Worm (Caenorhabditis elegans) whole organism, L4/young adult: ENCODE measurements around the gene T15B7.8.

Experiments
- W03F9.2 ChIP-seq: fragments of 150-350 bp; optimal IDR thresholded peaks from 2 replicates; lab custom pipeline; 2014; ENCODE audit warnings: missing biosample characterization, missing genetic modification characterization
- dao-5 ChIP-seq: sonication (generic microtip); optimal IDR thresholded peaks from 2 replicates; lab custom pipeline; 2016; ENCODE audit warnings: missing genotype, missing genetic modification characterization, moderate library complexity, missing compliant biosample characterization
- him-1 ChIP-seq: sonication (generic microtip); optimal IDR thresholded peaks from 2 replicates; lab custom pipeline; 2016; ENCODE audit warnings: missing genotype, missing genetic modification reagents, missing genetic modification characterization, missing compliant biosample characterization

The T15B7.8 gene

DNA sequence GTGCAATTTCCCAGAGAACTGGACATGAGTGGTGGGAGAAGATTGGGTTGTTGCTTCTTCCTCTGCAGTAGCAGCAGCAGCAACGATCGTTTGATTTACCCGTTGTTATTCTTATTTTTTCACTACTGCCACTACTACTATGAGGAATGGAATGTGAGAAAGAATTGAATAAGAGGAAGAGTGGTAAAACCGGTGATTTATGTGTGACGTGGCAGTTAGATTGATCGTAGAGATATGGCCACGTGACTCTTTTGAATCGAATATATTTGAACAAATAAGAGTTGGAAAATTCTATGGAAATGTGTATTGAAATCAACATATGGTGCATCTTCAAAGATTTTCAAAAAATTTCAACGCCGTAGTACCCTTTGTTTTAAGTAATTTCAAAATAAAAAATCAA lies 25.3 kb upstream of the T15B7.8 start:
- TF ChIP-seq W03F9.2 (tag; lab: Kevin White, UChicago) (no peak), dao-5 (no peak)

- TF ChIP-seq W03F9.2 (tag; lab: Kevin White, UChicago) (no peak), dao-5 (no peak), him-1 (no peak)
Observed at ce11 chrV:6796894-6797293, 24.7 kb upstream of the T15B7.8 start.

DNA sequence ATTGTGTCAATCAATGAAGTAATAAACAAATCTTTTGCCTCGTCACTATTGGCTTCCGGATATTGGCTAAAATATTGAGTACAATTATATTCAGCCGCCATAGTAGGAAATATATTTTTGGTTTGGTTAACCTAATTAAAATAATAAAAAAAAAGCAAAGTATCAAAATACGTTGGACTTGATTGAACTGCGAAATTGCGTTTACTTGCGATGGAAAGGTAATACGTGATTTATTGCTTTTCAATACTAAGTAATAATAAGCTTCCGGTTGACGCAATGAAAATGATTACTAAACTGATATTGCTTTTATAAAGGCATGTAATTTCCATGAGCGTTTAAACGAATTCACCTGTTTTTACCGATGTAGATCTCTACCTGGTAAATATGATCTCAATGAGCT lies 22.0 kb upstream of the T15B7.8 start, which contains the start of gene dmsr-9:
TSS of gene dmsr-9 (minus strand) at position 101 of the 400 bp plus-strand sequence.
- TF ChIP-seq him-1, result no peak
- no peak for TF ChIP-seq W03F9.2 (tag; lab: Kevin White, UChicago)
- no peak for TF ChIP-seq dao-5

- TF ChIP-seq W03F9.2 (tag; lab: Kevin White, UChicago) (no peak), dao-5 (no peak), him-1 (no peak)
Observed at ce11 chrV:6801850-6802249, 19.8 kb upstream of the T15B7.8 start, which contains the start of gene dmsr-10. TSS of gene dmsr-10 (minus strand) at chrV:6801950.

ce11 chrV:6803992-6804391 lies 17.6 kb upstream of the T15B7.8 start, which contains the start of gene dmsr-11:
TSS of gene dmsr-11 (minus strand) at chrV:6804092.
- TF ChIP-seq him-1 (no peak), dao-5 (no peak), W03F9.2 (tag; lab: Kevin White, UChicago) (no peak)

DNA sequence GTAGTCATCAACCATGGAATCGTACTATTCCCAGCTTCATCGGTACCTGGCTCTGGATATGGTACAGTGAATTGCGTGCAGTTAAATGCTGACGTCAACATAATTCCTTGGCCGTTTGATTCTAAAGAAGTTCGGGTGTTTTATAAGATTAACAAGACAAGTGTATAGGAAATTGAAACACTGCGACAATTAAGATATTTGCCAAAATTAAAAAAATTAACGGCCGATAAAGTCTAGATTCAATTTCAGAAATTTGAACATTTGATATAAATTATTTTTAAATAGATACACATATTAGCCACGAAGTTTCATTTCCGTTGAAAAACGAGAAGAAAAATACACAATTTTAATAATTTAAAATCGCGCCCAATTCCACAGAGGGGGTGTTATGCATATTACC lies 15.3 kb upstream of the T15B7.8 start, which contains the start of gene dmsr-12:
TSS of gene dmsr-12 (minus strand) at position 101 of the 400 bp plus-strand sequence.
- TF ChIP-seq dao-5 (no peak), W03F9.2 (tag; lab: Kevin White, UChicago) (no peak), him-1 (no peak)

DNA sequence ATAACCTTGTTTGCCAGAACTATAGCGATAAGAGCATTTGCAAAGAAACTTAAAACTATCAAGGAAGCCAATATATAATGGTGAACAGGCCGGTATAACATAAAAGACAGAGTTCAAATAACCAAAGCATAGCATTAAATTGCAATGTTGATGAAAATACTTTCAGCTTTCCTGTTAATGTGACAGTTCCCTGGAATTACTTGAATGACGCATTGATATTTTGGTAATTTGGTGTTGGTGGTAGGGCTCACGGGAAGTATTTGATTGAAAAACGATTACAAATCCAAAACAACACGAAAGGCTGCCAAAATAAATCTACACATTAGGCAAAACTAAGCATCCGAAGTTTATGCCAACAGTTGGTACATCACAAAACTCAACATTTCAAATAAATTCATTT lies 12.6 kb upstream of the T15B7.8 start, which contains the start of gene dmsr-16:
TSS of gene dmsr-16 (minus strand) at position 101 of the 400 bp plus-strand sequence.
- TF ChIP-seq him-1, result no peak
- no peak for TF ChIP-seq dao-5
- no peak for TF ChIP-seq W03F9.2 (tag; lab: Kevin White, UChicago)

ce11 chrV:6810091-6810490 lies 11.5 kb upstream of the T15B7.8 start:
- no peak for TF ChIP-seq him-1
- TF ChIP-seq W03F9.2 (tag; lab: Kevin White, UChicago), result no peak
- no peak for TF ChIP-seq dao-5

DNA sequence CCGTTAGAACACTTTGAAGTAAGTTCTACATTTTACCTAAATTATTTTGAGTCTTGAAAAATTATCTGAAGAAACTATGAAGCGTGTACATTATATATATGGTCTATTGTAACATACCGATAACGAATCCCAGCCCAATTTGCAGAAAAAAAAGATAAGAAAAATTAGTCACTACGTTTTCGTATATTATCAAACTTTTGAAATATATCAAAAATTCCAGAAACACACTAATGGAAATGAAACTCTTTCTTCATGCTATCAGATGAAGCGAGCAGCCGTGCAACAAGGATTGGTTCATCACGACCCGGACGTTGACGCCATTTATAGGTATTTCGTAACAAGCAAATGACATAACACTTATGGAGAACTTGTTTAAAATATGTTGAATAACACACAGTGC lies 9.7 kb upstream of the T15B7.8 start:
- TF ChIP-seq W03F9.2 (tag; lab: Kevin White, UChicago) (no peak), dao-5 (no peak), him-1 (no peak)

- TF ChIP-seq W03F9.2 (tag; lab: Kevin White, UChicago) (no peak), him-1 (no peak), dao-5 (no peak)
Observed at ce11 chrV:6813862-6814261, 7.7 kb upstream of the T15B7.8 start.

DNA sequence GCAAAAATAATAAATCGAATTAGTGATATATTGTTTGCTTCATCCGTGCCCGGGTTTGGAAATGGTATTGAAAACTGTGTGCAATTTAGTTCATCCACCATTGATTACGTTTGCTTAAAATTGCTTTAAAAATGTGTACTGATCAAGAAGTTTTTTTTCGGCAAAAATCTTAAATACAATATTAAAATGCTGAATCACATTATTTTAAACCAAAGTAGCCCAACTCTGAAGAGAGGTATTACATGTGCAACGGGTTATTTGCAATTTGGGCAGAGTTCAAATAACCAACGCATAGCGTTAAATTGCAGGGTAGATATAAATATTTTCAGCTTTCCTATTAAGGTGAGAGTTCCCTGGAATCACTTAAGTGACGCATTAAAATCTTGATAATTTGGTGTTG lies 4.4 kb upstream of the T15B7.8 start, which contains the start of gene dmsr-14:
TSS of gene dmsr-14 (minus strand) at position 101 of the 400 bp plus-strand sequence.
- TF ChIP-seq W03F9.2 (tag; lab: Kevin White, UChicago) (no peak), him-1 (no peak), dao-5 (no peak)

- TF ChIP-seq him-1, result no peak
- TF ChIP-seq dao-5, result no peak
- no peak for TF ChIP-seq W03F9.2 (tag; lab: Kevin White, UChicago)
Observed at ce11 chrV:6819812-6820211, 1.8 kb upstream of the T15B7.8 start, which contains the start of gene dmsr-13. TSS of gene dmsr-13 (minus strand) at chrV:6819912.

- TF ChIP-seq him-1 (no peak), dao-5 (no peak), W03F9.2 (tag; lab: Kevin White, UChicago) (no peak)
Observed at ce11 chrV:6823432-6823831, 1.8 kb downstream of the T15B7.8 start.

DNA sequence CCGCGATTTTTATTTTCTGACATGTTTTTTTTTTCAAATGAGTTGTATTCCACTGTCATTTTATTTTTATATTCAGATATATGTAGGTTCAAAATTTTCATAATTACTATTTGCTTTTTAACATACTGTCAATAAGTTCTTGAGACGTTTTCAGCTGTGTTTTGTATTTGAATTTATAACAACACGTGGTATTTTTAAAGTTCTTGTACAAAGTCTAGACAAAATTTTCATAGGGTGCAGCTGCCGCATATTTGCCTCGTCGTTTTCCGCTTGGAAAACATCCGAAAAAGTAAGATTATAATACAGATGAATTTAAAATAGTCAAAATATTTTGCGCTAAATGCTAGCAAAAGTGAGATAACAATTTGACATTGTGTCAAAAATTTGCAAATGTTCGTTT lies 7.2 kb downstream of the T15B7.8 start, which contains the start of gene dmsr-15:
TSS of gene dmsr-15 (minus strand) at position 101 of the 400 bp plus-strand sequence.
- no peak for TF ChIP-seq dao-5
- TF ChIP-seq W03F9.2 (tag; lab: Kevin White, UChicago), result no peak
- TF ChIP-seq him-1, result no peak

DNA sequence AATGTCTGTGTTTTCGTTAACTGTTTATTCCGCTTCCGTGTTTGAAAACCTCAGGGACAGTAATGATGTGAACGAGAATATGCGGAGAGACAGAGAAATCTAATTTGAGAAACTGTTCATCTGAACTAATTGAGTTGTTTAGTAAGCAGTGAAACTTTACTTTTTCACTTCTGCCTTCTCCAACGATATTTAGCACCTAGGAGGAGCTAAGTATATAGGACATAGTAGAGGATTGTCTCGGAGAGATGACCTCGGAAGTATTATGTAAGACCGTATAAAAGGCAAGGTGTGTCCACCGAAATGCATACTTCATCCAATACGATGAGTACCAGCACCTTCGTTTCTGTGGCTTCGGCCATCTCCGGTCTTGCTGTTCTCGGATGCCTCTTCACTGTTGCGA lies 7.8 kb downstream of the T15B7.8 start, which contains the start of gene col-141:
TSS of gene col-141 (plus strand) at position 301 of the 400 bp plus-strand sequence.
- TF ChIP-seq W03F9.2 (tag; lab: Kevin White, UChicago), result no peak
- no peak for TF ChIP-seq him-1
- TF ChIP-seq dao-5, result no peak

DNA sequence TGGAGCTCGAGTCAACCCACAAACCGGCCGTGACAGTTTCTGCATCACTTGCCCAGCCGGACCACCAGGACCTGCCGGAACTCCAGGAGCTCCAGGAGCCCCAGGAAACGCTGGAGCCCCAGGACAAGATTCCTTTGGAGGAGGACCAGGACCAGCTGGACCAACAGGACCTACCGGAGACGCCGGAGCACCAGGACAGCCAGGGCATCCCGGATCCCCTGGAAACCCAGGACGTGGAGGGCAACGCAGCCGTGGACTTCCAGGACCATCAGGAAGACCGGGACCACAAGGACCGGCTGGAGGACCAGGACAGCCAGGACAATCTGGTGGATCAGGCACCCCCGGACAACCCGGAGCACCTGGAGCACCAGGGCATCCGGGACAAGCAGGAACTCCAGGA lies 8.5 kb downstream of the T15B7.8 start:
- TF ChIP-seq W03F9.2 (tag; lab: Kevin White, UChicago) (no peak), him-1 (no peak), dao-5 (no peak)
